Fruit fly (Drosophila melanogaster): ENCODE measurements around the gene wls.

DNA sequence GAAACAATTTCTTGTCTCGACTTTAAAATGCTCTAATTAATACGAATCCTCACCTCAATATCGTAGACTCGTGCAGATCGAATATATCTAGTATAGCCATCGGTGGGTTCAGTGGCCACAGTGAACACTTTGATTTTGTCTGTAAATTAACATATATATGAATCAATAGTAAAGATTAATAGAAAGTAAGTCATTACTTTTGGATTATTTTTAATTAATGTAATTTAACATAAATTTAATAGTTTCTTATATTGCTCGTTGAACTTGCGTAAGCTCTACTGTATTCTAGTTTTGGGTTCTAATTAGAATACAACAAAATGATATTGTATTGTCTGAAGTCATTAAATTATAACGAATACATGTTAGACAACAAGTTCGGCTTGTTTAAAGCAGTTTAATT, 35.4 kb upstream of the wls start:
- peak; percentile 6 for TF ChIP-seq CG7101 (tag; optimal IDR thresholded peaks at IDR 0.05)
- TF ChIP-seq toe (GFP tag; optimal IDR thresholded peaks at IDR 0.05), result no peak
- no peak for TF ChIP-seq CG11617 (GFP tag; optimal IDR thresholded peaks at IDR 0.05)
- TF ChIP-seq Hr96 (GFP tag; optimal IDR thresholded peaks at IDR 0.05), result no peak
- no peak for TF ChIP-seq CG33017 (tag; optimal IDR thresholded peaks at IDR 0.05)
